Worm (Caenorhabditis elegans) whole organism, midembryonic: Measurements from ENCODE around the gene F22E5.8.

Experiments
- T22C8.4 ChIP-seq: fragments of 200-800 bp; sonication (Bioruptor generic); IDR thresholded peaks from 2 replicates; pipeline ENCODE4 v1.3.6; 2022; ENCODE audit warnings: missing genetic modification characterization, missing compliant biosample characterization
- ztf-29 ChIP-seq: fragments of 200-800 bp; sonication (Bioruptor generic); IDR thresholded peaks from 2 replicates; pipeline ENCODE4 v1.3.6; 2022; ENCODE audit warnings: missing genetic modification reagents, missing genetic modification characterization, missing compliant biosample characterization

DNA sequence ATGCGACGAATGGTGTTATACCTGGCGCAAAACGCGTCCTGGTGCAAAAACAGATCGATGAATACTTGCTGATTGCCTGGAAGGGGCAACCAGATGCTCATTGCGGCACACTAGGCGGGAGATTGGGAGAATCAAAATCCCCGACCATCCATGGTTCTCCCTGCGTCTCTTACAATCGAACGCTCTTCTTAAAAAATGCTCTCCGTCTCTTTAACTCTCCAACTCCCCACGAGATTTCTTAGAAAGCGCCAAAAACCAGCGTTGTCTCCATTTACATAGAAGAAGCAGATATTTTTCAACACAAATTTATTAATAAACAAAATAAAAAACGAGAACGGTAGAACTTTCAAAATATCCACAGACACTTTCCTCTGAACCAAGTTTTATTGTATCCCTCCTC lies 41.3 kb downstream of the F22E5.8 start, which contains the start of gene F34D6.1:
- TF ChIP-seq T22C8.4 (GFP tag; lab: Robert Waterston, UW) (no peak), ztf-29 (GFP tag; lab: Robert Waterston, UW) (no peak)
